Worm (Caenorhabditis elegans) whole organism, midembryonic: ENCODE data around the gene K01A12.3.

ENCODE experiments used
- T22C8.4 ChIP-seq: fragments of 200-800 bp; sonication (Bioruptor generic); IDR thresholded peaks from 2 replicates; pipeline ENCODE4 v1.3.6; 2022; ENCODE audit warnings: missing genetic modification characterization, missing compliant biosample characterization
- cog-1 ChIP-seq: sonication (generic microtip); optimal IDR thresholded peaks from 2 replicates; lab custom pipeline; 2016; ENCODE audit warnings: missing genetic modification characterization, missing compliant biosample characterization
- flt-1 ChIP-seq: fragments of 200-800 bp; sonication (Bioruptor generic); IDR thresholded peaks from 2 replicates; pipeline ENCODE4 v1.3.6; 2022; ENCODE audit warnings: missing genetic modification characterization, missing compliant biosample characterization
- klf-2 ChIP-seq: fragments of 200-800 bp; sonication (Bioruptor generic); conservative IDR thresholded peaks from 2 replicates; pipeline ENCODE4 v1.3.6; 2022; ENCODE audit warnings: missing genetic modification reagents, missing genetic modification characterization, missing compliant biosample characterization
- med-1 ChIP-seq: sonication (generic microtip); optimal IDR thresholded peaks from 2 replicates; lab custom pipeline; 2017; ENCODE audit warnings: missing genetic modification characterization, mild to moderate bottlenecking, missing compliant biosample characterization, antibody characterized with exemption, missing genetic modification reagents; ENCODE audit not compliant: insufficient read depth
- ref-1 ChIP-seq: fragments of 200-800 bp; sonication (Bioruptor generic); conservative IDR thresholded peaks from 2 replicates; pipeline ENCODE4 v1.3.6; 2022; ENCODE audit warnings: missing genetic modification reagents, missing genetic modification characterization, missing compliant biosample characterization
- tab-1 ChIP-seq: fragments of 200-800 bp; sonication (Bioruptor generic); IDR thresholded peaks from 2 replicates; pipeline ENCODE4 v1.3.6; 2022; ENCODE audit warnings: missing genetic modification characterization, missing compliant biosample characterization
- ztf-23 ChIP-seq: fragments of 200-800 bp; sonication (Bioruptor generic); IDR thresholded peaks from 2 replicates; pipeline ENCODE4 v1.3.6; 2022; ENCODE audit warnings: missing genetic modification reagents, missing genetic modification characterization, missing compliant biosample characterization
- ztf-29 ChIP-seq: fragments of 200-800 bp; sonication (Bioruptor generic); IDR thresholded peaks from 2 replicates; pipeline ENCODE4 v1.3.6; 2022; ENCODE audit warnings: missing genetic modification reagents, missing genetic modification characterization, missing compliant biosample characterization

Gene K01A12.3

ce11 chrX:8605005-8605404 is 20.0 kb downstream of the K01A12.3 start, which contains the start of the genes H35N09.2 and H35N09.1:
Gene H35N09.2, minus strand, starts transcription at chrX:8605058.
Gene H35N09.1, plus strand, starts transcription at chrX:8605339.
- TF ChIP-seq flt-1 (GFP tag; lab: Robert Waterston, UW): no peak
- TF ChIP-seq ztf-23 (GFP tag; lab: Robert Waterston, UW): no peak
- no peak for TF ChIP-seq ztf-29 (GFP tag; lab: Robert Waterston, UW)
- no peak for TF ChIP-seq klf-2 (GFP tag; lab: Robert Waterston, UW)
- no peak for TF ChIP-seq med-1
- TF ChIP-seq T22C8.4 (GFP tag; lab: Robert Waterston, UW): no peak
- no peak for TF ChIP-seq ref-1 (GFP tag; lab: Robert Waterston, UW)
- TF ChIP-seq cog-1 (tag; lab: Kevin White, UChicago): no peak
- no peak for TF ChIP-seq tab-1

ce11 chrX:8604160-8604559 is 20.8 kb downstream of the K01A12.3 start:
- TF ChIP-seq cog-1 (tag; lab: Kevin White, UChicago) (no peak), tab-1 (no peak), med-1 (no peak), ztf-29 (GFP tag; lab: Robert Waterston, UW) (no peak), klf-2 (GFP tag; lab: Robert Waterston, UW) (no peak), ztf-23 (GFP tag; lab: Robert Waterston, UW) (no peak), ref-1 (GFP tag; lab: Robert Waterston, UW) (no peak), T22C8.4 (GFP tag; lab: Robert Waterston, UW) (no peak), flt-1 (GFP tag; lab: Robert Waterston, UW) (no peak)

- TF ChIP-seq tab-1 (0 out of 2 replicates have a peak, but pooled peaks have one; percentile 6), ztf-23 (GFP tag; lab: Robert Waterston, UW) (peak; percentile 81), med-1 (no peak), cog-1 (tag; lab: Kevin White, UChicago) (no peak), ref-1 (GFP tag; lab: Robert Waterston, UW) (0 out of 2 replicates have a peak, but pooled peaks have one; percentile 7), klf-2 (GFP tag; lab: Robert Waterston, UW) (peak; percentile 74), ztf-29 (GFP tag; lab: Robert Waterston, UW) (peak; percentile 51; the same call in 1 of the 2 replicates), T22C8.4 (GFP tag; lab: Robert Waterston, UW) (peak; percentile 9; the same call in 1 of the 2 replicates), flt-1 (GFP tag; lab: Robert Waterston, UW) (peak; percentile 56)
Measured at ce11 chrX:8602722-8603427, 22.1 kb downstream of the K01A12.3 start.

- TF ChIP-seq klf-2 (GFP tag; lab: Robert Waterston, UW) (no peak), ztf-23 (GFP tag; lab: Robert Waterston, UW) (no peak)
Measured at ce11 chrX:8601235-8601634, 23.8 kb downstream of the K01A12.3 start, which contains the start of gene F18E9.1. Gene F18E9.1, plus strand, starts transcription at chrX:8601535.

- TF ChIP-seq ref-1 (GFP tag; lab: Robert Waterston, UW): no peak
- TF ChIP-seq med-1: no peak
- no peak for TF ChIP-seq klf-2 (GFP tag; lab: Robert Waterston, UW)
- TF ChIP-seq T22C8.4 (GFP tag; lab: Robert Waterston, UW): no peak
- TF ChIP-seq ztf-23 (GFP tag; lab: Robert Waterston, UW): no peak
- TF ChIP-seq cog-1 (tag; lab: Kevin White, UChicago): no peak
- TF ChIP-seq ztf-29 (GFP tag; lab: Robert Waterston, UW): no peak
- no peak for TF ChIP-seq flt-1 (GFP tag; lab: Robert Waterston, UW)
- no peak for TF ChIP-seq tab-1
Measured at ce11 chrX:8599725-8600124, 25.3 kb downstream of the K01A12.3 start.

ce11 chrX:8598491-8598890 is 26.5 kb downstream of the K01A12.3 start:
- TF ChIP-seq med-1: no peak
- no peak for TF ChIP-seq cog-1 (tag; lab: Kevin White, UChicago)
- no peak for TF ChIP-seq ztf-29 (GFP tag; lab: Robert Waterston, UW)
- no peak for TF ChIP-seq klf-2 (GFP tag; lab: Robert Waterston, UW)
- TF ChIP-seq T22C8.4 (GFP tag; lab: Robert Waterston, UW): no peak
- TF ChIP-seq ztf-23 (GFP tag; lab: Robert Waterston, UW): no peak
- no peak for TF ChIP-seq ref-1 (GFP tag; lab: Robert Waterston, UW)

ce11 chrX:8597647-8598046 is 27.3 kb downstream of the K01A12.3 start, which contains the start of gene F18E9.7:
Gene F18E9.7, minus strand, starts transcription at chrX:8597747.
- TF ChIP-seq ref-1 (GFP tag; lab: Robert Waterston, UW): no peak
- no peak for TF ChIP-seq ztf-29 (GFP tag; lab: Robert Waterston, UW)
- no peak for TF ChIP-seq cog-1 (tag; lab: Kevin White, UChicago)
- TF ChIP-seq klf-2 (GFP tag; lab: Robert Waterston, UW): no peak
- no peak for TF ChIP-seq ztf-23 (GFP tag; lab: Robert Waterston, UW)
- TF ChIP-seq flt-1 (GFP tag; lab: Robert Waterston, UW): no peak
- TF ChIP-seq T22C8.4 (GFP tag; lab: Robert Waterston, UW): no peak
- no peak for TF ChIP-seq med-1
- no peak for TF ChIP-seq tab-1

- no peak for TF ChIP-seq flt-1 (GFP tag; lab: Robert Waterston, UW)
- no peak for TF ChIP-seq klf-2 (GFP tag; lab: Robert Waterston, UW)
Measured at ce11 chrX:8592881-8593280, 32.1 kb downstream of the K01A12.3 start, which contains the start of gene nlp-7. Gene nlp-7, plus strand, starts transcription at chrX:8593181.

ce11 chrX:8585837-8586236 is 39.2 kb downstream of the K01A12.3 start, which contains the start of gene F18E9.3:
Gene F18E9.3, plus strand, starts transcription at chrX:8586147.
- TF ChIP-seq med-1 (no peak), cog-1 (tag; lab: Kevin White, UChicago) (no peak), klf-2 (GFP tag; lab: Robert Waterston, UW) (no peak), ref-1 (GFP tag; lab: Robert Waterston, UW) (no peak), ztf-23 (GFP tag; lab: Robert Waterston, UW) (no peak), ztf-29 (GFP tag; lab: Robert Waterston, UW) (no peak), T22C8.4 (GFP tag; lab: Robert Waterston, UW) (no peak), tab-1 (no peak), flt-1 (GFP tag; lab: Robert Waterston, UW) (no peak)
